Worm (Caenorhabditis elegans): ENCODE measurements around the gene ZC239.20.

DNA sequence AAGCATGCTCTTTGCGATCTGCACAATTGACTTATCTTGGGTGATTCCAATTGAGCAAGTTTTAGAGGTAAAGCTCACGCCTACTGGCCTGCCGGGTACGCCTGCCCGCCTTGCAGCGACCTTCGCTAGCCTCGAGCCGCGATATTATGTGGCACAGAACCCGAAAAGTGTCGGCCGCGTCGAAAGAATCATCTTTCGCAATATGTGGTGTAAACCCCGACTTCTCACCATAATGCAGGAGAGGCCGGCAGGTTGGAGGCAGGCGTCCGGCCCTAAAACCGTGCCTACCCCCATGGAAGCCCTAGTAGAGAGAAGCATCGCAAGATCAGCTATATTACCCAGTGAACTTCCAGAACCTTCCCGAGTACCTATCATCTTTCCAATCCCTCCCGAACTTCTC is 20.5 kb downstream of the ZC239.20 start:
- TF ChIP-seq mxl-1 (tag; optimal IDR thresholded peaks at IDR 0.05) (no peak), nfya-1 (tag; optimal IDR thresholded peaks at IDR 0.05; ENCODE audit: borderline replicate concordance, insufficient read depth) (no peak), unc-62 (GFP tag; optimal IDR thresholded peaks at IDR 0.05) (no peak), efl-1 (GFP tag; optimal IDR thresholded peaks at IDR 0.05) (no peak), him-1 (tag; optimal IDR thresholded peaks at IDR 0.05) (no peak), snpc-4 (GFP tag; optimal IDR thresholded peaks at IDR 0.05) (no peak), snpc-4 (tag; optimal IDR thresholded peaks at IDR 0.05) (no peak), nhr-120 (GFP tag; IDR thresholded peaks at IDR 0.05) (no peak), ets-4 (GFP tag; optimal IDR thresholded peaks at IDR 0.05) (no peak), tbx-9 (tag; optimal IDR thresholded peaks at IDR 0.05; ENCODE audit: borderline replicate concordance) (no peak), F49E8.2 (tag; optimal IDR thresholded peaks at IDR 0.05; ENCODE audit: insufficient read depth) (no peak), hrde-1 (tag; optimal IDR thresholded peaks at IDR 0.05; ENCODE audit: borderline replicate concordance) (no peak), cebp-1 (GFP tag; IDR thresholded peaks at IDR 0.05) (no peak), cebp-1 (tag; optimal IDR thresholded peaks at IDR 0.05) (no peak), lag-1 (GFP tag; IDR thresholded peaks at IDR 0.05) (no peak)
